Worm (Caenorhabditis elegans) whole organism, early embryonic: ENCODE measurements around the gene cpg-9.

Experiments
- B0310.2 ChIP-seq: sonication (generic microtip); optimal IDR thresholded peaks from 2 replicates; lab custom pipeline; 2016; ENCODE audit warnings: mild to moderate bottlenecking, missing genetic modification characterization, missing compliant biosample characterization
- F13C5.2 ChIP-seq: sonication (generic microtip); optimal IDR thresholded peaks from 2 replicates; lab custom pipeline; 2017; ENCODE audit warnings: mild to moderate bottlenecking, missing genetic modification characterization, inconsistent platforms, missing compliant biosample characterization
- aly-1 ChIP-seq: sonication (generic microtip); optimal IDR thresholded peaks from 2 replicates; lab custom pipeline; 2016; ENCODE audit warnings: missing genetic modification characterization, missing compliant biosample characterization
- ama-1 ChIP-seq: fragments of 150-350 bp; optimal IDR thresholded peaks from 2 replicates; lab custom pipeline; 2014
- ceh-13 ChIP-seq: fragments of 200-800 bp; sonication (Bioruptor generic); optimal IDR thresholded peaks from 2 replicates; lab custom pipeline; 2018; ENCODE audit warnings: mild to moderate bottlenecking, missing genetic modification characterization, missing compliant biosample characterization
- ceh-36 ChIP-seq: sonication (generic microtip); optimal IDR thresholded peaks from 2 replicates; lab custom pipeline; 2016; ENCODE audit warnings: missing genetic modification characterization, inconsistent platforms, missing compliant biosample characterization
- ets-7 ChIP-seq: sonication (generic microtip); optimal IDR thresholded peaks from 2 replicates; lab custom pipeline; 2016; ENCODE audit warnings: missing genotype, missing genetic modification characterization, missing compliant biosample characterization
- flt-1 ChIP-seq: fragments of 200-800 bp; sonication (Bioruptor generic); IDR thresholded peaks from 2 replicates; pipeline ENCODE4 v1.3.6; 2022; ENCODE audit warnings: missing genetic modification characterization, missing compliant biosample characterization
- hmbx-1 ChIP-seq: sonication (generic microtip); optimal IDR thresholded peaks from 2 replicates; lab custom pipeline; 2016; ENCODE audit warnings: mild to moderate bottlenecking, missing genetic modification characterization, missing compliant biosample characterization
- hmg-4 ChIP-seq: fragments of 200-800 bp; sonication (Bioruptor generic); optimal IDR thresholded peaks from 2 replicates; lab custom pipeline; 2018; ENCODE audit warnings: mild to moderate bottlenecking, missing genetic modification characterization, missing compliant biosample characterization
- hnd-1 ChIP-seq: sonication (generic microtip); optimal IDR thresholded peaks from 2 replicates; lab custom pipeline; 2016; ENCODE audit warnings: missing genetic modification characterization, missing compliant biosample characterization
- pes-1 ChIP-seq: fragments of 200-800 bp; sonication (Bioruptor generic); IDR thresholded peaks from 2 replicates; pipeline ENCODE4 v1.3.6; 2022; ENCODE audit warnings: missing genetic modification reagents, missing genetic modification characterization, missing compliant biosample characterization
- scrt-1 ChIP-seq: fragments of 200-800 bp; sonication (Bioruptor generic); IDR thresholded peaks from 2 replicates; pipeline ENCODE4 v1.3.6; 2022; ENCODE audit warnings: missing genetic modification characterization, missing compliant biosample characterization
- sea-1 ChIP-seq: fragments of 200-800 bp; sonication (Bioruptor generic); conservative IDR thresholded peaks from 2 replicates; pipeline ENCODE4 v1.3.6; 2022; ENCODE audit warnings: missing genetic modification characterization, missing compliant biosample characterization
- tbx-11 ChIP-seq: fragments of 200-800 bp; sonication (Bioruptor generic); IDR thresholded peaks from 2 replicates; pipeline ENCODE4 v1.3.6; 2022; ENCODE audit warnings: missing genetic modification characterization, missing compliant biosample characterization
- tbx-37 ChIP-seq: fragments of 200-800 bp; sonication (Bioruptor generic); conservative IDR thresholded peaks from 2 replicates; pipeline ENCODE4 v1.3.6; 2022; ENCODE audit warnings: missing genetic modification reagents, missing genetic modification characterization, missing compliant biosample characterization
- tra-4 ChIP-seq: sonication (generic microtip); optimal IDR thresholded peaks from 2 replicates; lab custom pipeline; 2017; ENCODE audit warnings: missing genetic modification characterization, missing compliant biosample characterization

The cpg-9 gene

ce11 chrIV:3035375-3035774 is 34.6 kb downstream of the cpg-9 start:
- TF ChIP-seq ets-7 (tag; lab: Kevin White, UChicago) (no peak), pes-1 (GFP tag; lab: Robert Waterston, UW) (no peak), hnd-1 (tag; lab: Kevin White, UChicago) (no peak), ceh-13 (GFP tag; lab: Kevin White, UChicago) (no peak), tbx-37 (GFP tag; lab: Robert Waterston, UW) (no peak), sea-1 (GFP tag; lab: Robert Waterston, UW) (no peak)

- TF ChIP-seq scrt-1 (GFP tag; lab: Robert Waterston, UW) (no peak), sea-1 (GFP tag; lab: Robert Waterston, UW) (no peak), flt-1 (GFP tag; lab: Robert Waterston, UW) (no peak), ceh-36 (no peak), pes-1 (GFP tag; lab: Robert Waterston, UW) (no peak), F13C5.2 (no peak), tra-4 (tag; lab: Kevin White, UChicago) (no peak), B0310.2 (tag; lab: Kevin White, UChicago) (no peak), tbx-37 (GFP tag; lab: Robert Waterston, UW) (no peak), ets-7 (tag; lab: Kevin White, UChicago) (no peak)
Measured at ce11 chrIV:3032020-3032419, 38.0 kb downstream of the cpg-9 start.

- TF ChIP-seq hmbx-1 = no peak
- no peak for TF ChIP-seq hnd-1 (tag; lab: Kevin White, UChicago)
- TF ChIP-seq tra-4 (tag; lab: Kevin White, UChicago) = no peak
Measured at ce11 chrIV:3029882-3030281, 40.1 kb downstream of the cpg-9 start.

- TF ChIP-seq hmbx-1 (no peak), sea-1 (GFP tag; lab: Robert Waterston, UW) (no peak), ama-1 (no peak), F13C5.2 (no peak), hmg-4 (GFP tag; lab: Kevin White, UChicago) (no peak), ceh-13 (GFP tag; lab: Kevin White, UChicago) (no peak), flt-1 (GFP tag; lab: Robert Waterston, UW) (no peak), ets-7 (tag; lab: Kevin White, UChicago) (no peak), scrt-1 (GFP tag; lab: Robert Waterston, UW) (no peak), hnd-1 (tag; lab: Kevin White, UChicago) (no peak), B0310.2 (tag; lab: Kevin White, UChicago) (no peak), tbx-37 (GFP tag; lab: Robert Waterston, UW) (no peak), tra-4 (tag; lab: Kevin White, UChicago) (no peak), aly-1 (tag; lab: Kevin White, UChicago) (no peak)
Measured at ce11 chrIV:3028842-3029241, 41.2 kb downstream of the cpg-9 start, which contains the start of gene ndnf-1. ndnf-1 (minus strand) TSS chrIV:3028942.

- no peak for TF ChIP-seq ceh-36
- no peak for TF ChIP-seq scrt-1 (GFP tag; lab: Robert Waterston, UW)
- no peak for TF ChIP-seq tbx-11 (GFP tag; lab: Robert Waterston, UW)
- TF ChIP-seq B0310.2 (tag; lab: Kevin White, UChicago) = no peak
- no peak for TF ChIP-seq F13C5.2
Measured at ce11 chrIV:3025874-3026609, 44.0 kb downstream of the cpg-9 start.

ce11 chrIV:3019438-3019837 is 50.6 kb downstream of the cpg-9 start, which contains the start of gene lin-22:
lin-22 (plus strand) TSS chrIV:3019738.
- TF ChIP-seq aly-1 (tag; lab: Kevin White, UChicago) (no peak), hmg-4 (GFP tag; lab: Kevin White, UChicago) (no peak), B0310.2 (tag; lab: Kevin White, UChicago) (no peak), F13C5.2 (no peak), ama-1 (no peak), hmbx-1 (no peak), flt-1 (GFP tag; lab: Robert Waterston, UW) (no peak), tbx-37 (GFP tag; lab: Robert Waterston, UW) (no peak), ceh-36 (no peak), pes-1 (GFP tag; lab: Robert Waterston, UW) (no peak), scrt-1 (GFP tag; lab: Robert Waterston, UW) (no peak)

- TF ChIP-seq sea-1 (GFP tag; lab: Robert Waterston, UW) (no peak), aly-1 (tag; lab: Kevin White, UChicago) (no peak), ceh-13 (GFP tag; lab: Kevin White, UChicago) (no peak), pes-1 (GFP tag; lab: Robert Waterston, UW) (no peak), ets-7 (tag; lab: Kevin White, UChicago) (no peak), tbx-11 (GFP tag; lab: Robert Waterston, UW) (no peak), tra-4 (tag; lab: Kevin White, UChicago) (no peak), ama-1 (no peak), hmg-4 (GFP tag; lab: Kevin White, UChicago) (no peak), flt-1 (GFP tag; lab: Robert Waterston, UW) (no peak), ceh-36 (no peak), B0310.2 (tag; lab: Kevin White, UChicago) (no peak), tbx-37 (GFP tag; lab: Robert Waterston, UW) (no peak), hmbx-1 (no peak)
Measured at ce11 chrIV:3018588-3018987, 51.4 kb downstream of the cpg-9 start.
